Fruit fly (Drosophila melanogaster) whole organism, embryonic: ENCODE data around the gene Syt12.

Source experiments
- Abd-B ChIP-seq: fragments of 200-800 bp; sonication (Bioruptor generic); optimal IDR thresholded peaks from 2 replicates; lab custom pipeline; 2018; ENCODE audit warnings: missing biosample characterization, mild to moderate bottlenecking, missing genetic modification characterization, moderate library complexity
- Adf1 ChIP-seq: fragments of 200-800 bp; sonication (Bioruptor generic); IDR thresholded peaks from 2 replicates; pipeline ENCODE4 v1.3.6; 2022; ENCODE audit warnings: missing biosample characterization, missing genetic modification characterization
- CG1024 ChIP-seq: fragments of 200-800 bp; sonication (Bioruptor generic); IDR thresholded peaks from 2 replicates; pipeline ENCODE4 v1.3.6; 2022; ENCODE audit warnings: missing biosample characterization, missing genetic modification characterization
- CG10274 ChIP-seq: fragments of 200-800 bp; sonication (Bioruptor generic); optimal IDR thresholded peaks from 3 replicates; lab custom pipeline; 2017; ENCODE audit warnings: missing biosample characterization, mild to moderate bottlenecking, missing genetic modification characterization
- CG10431 ChIP-seq: fragments of 200-800 bp; sonication (Bioruptor generic); optimal IDR thresholded peaks from 3 replicates; lab custom pipeline; 2018; ENCODE audit warnings: missing biosample characterization, mild to moderate bottlenecking, missing genetic modification characterization
- CG10959 ChIP-seq: fragments of 200-800 bp; sonication (Bioruptor generic); IDR thresholded peaks from 2 replicates; pipeline ENCODE4 v1.3.6; 2022; ENCODE audit warnings: missing biosample characterization, missing genetic modification characterization
- CG12071 ChIP-seq: fragments of 200-800 bp; sonication (Bioruptor generic); optimal IDR thresholded peaks from 3 replicates; lab custom pipeline; 2018; ENCODE audit warnings: missing biosample characterization, mild to moderate bottlenecking, missing genetic modification characterization
- CG12744 ChIP-seq: fragments of 200-800 bp; sonication (Bioruptor generic); optimal IDR thresholded peaks from 2 replicates; lab custom pipeline; 2016; ENCODE audit warnings: missing biosample characterization, missing genetic modification characterization
- CG13123 ChIP-seq: fragments of 200-800 bp; sonication (Bioruptor generic); optimal IDR thresholded peaks from 2 replicates; lab custom pipeline; 2016; ENCODE audit warnings: missing biosample characterization, missing genetic modification characterization
- CG14710 ChIP-seq: fragments of 200-800 bp; sonication (Bioruptor generic); optimal IDR thresholded peaks from 3 replicates; lab custom pipeline; 2019; ENCODE audit warnings: missing biosample characterization, mild to moderate bottlenecking, missing genetic modification characterization, moderate library complexity
- CG2678 ChIP-seq: fragments of 200-800 bp; sonication (Bioruptor generic); optimal IDR thresholded peaks from 3 replicates; lab custom pipeline; 2019; ENCODE audit warnings: missing biosample characterization, mild to moderate bottlenecking, missing genetic modification characterization, moderate library complexity
- CG32532 ChIP-seq: fragments of 200-800 bp; sonication (Bioruptor generic); IDR thresholded peaks from 2 replicates; pipeline ENCODE4 v1.3.6; 2022; ENCODE audit warnings: missing biosample characterization, missing genetic modification characterization
- CG4404 ChIP-seq: fragments of 200-800 bp; sonication (Bioruptor generic); IDR thresholded peaks from 2 replicates; pipeline ENCODE4 v1.3.6; 2022; ENCODE audit warnings: missing biosample characterization, missing genetic modification characterization
- CG6272 ChIP-seq: fragments of 200-800 bp; sonication (Bioruptor generic); IDR thresholded peaks from 2 replicates; pipeline ENCODE4 v1.3.6; 2022; ENCODE audit warnings: missing biosample characterization, missing genetic modification characterization
- CG6683 ChIP-seq: fragments of 200-800 bp; sonication (Bioruptor generic); optimal IDR thresholded peaks from 2 replicates; lab custom pipeline; 2017; ENCODE audit warnings: missing biosample characterization, mild to moderate bottlenecking, missing genetic modification characterization, missing genetic modification reagents
- CG7987 ChIP-seq: fragments of 200-800 bp; sonication (Bioruptor generic); optimal IDR thresholded peaks from 2 replicates; lab custom pipeline; 2018; ENCODE audit warnings: missing biosample characterization, mild to moderate bottlenecking, missing genetic modification characterization, moderate library complexity
- CG8290 ChIP-seq, 3 experiments: fragments of 200-800 bp; sonication (Bioruptor generic); optimal IDR thresholded peaks; 2 replicates each; lab custom pipeline; 2016 to 2019; ENCODE audit warnings: missing biosample characterization in 3 of 3, missing genetic modification characterization in 3 of 3, mild to moderate bottlenecking in 2 of 3, moderate library complexity in 1 of 3
- CG8478 ChIP-seq: fragments of >200 bp; optimal IDR thresholded peaks from 2 replicates; lab custom pipeline; 2018
- CG8944 ChIP-seq: fragments of 200-800 bp; sonication (Bioruptor generic); optimal IDR thresholded peaks from 3 replicates; lab custom pipeline; 2016; ENCODE audit warnings: missing biosample characterization, missing genetic modification characterization
- CkIIα-i1 ChIP-seq: fragments of 200-800 bp; sonication (Bioruptor generic); IDR thresholded peaks from 2 replicates; pipeline ENCODE4 v1.3.6; 2022; ENCODE audit warnings: missing biosample characterization, missing genetic modification characterization
- D19A ChIP-seq: fragments of 200-800 bp; optimal IDR thresholded peaks from 3 replicates; lab custom pipeline; 2019; ENCODE audit warnings: missing biosample characterization, mild to moderate bottlenecking, missing genetic modification characterization, moderate library complexity
- D19B ChIP-seq: fragments of 200-800 bp; sonication (Bioruptor generic); optimal IDR thresholded peaks from 2 replicates; lab custom pipeline; 2017; ENCODE audit warnings: missing biosample characterization, mild to moderate bottlenecking, missing genetic modification characterization
- Dbx ChIP-seq: fragments of 200-800 bp; sonication (Bioruptor generic); IDR thresholded peaks from 3 replicates; pipeline ENCODE4 v1.3.6; 2022; ENCODE audit warnings: missing biosample characterization, missing genetic modification characterization
- Doc3 ChIP-seq: fragments of 200-800 bp; sonication (Bioruptor generic); IDR thresholded peaks from 3 replicates; pipeline ENCODE4 v1.3.6; 2022; ENCODE audit warnings: missing biosample characterization, missing genetic modification characterization; ENCODE audit not compliant: partially characterized antibody
- Dref ChIP-seq: fragments of 200-800 bp; sonication (Bioruptor generic); IDR thresholded peaks from 2 replicates; pipeline ENCODE4 v1.3.6; 2022; ENCODE audit warnings: missing biosample characterization, missing genetic modification characterization
- H2.0 ChIP-seq: fragments of 200-800 bp; sonication (Bioruptor generic); IDR thresholded peaks from 2 replicates; pipeline ENCODE4 v1.3.6; 2022; ENCODE audit warnings: missing biosample characterization, missing genetic modification characterization
- Lim3 ChIP-seq: fragments of 200-800 bp; sonication (Bioruptor generic); IDR thresholded peaks from 2 replicates; pipeline ENCODE4 v1.3.6; 2022; ENCODE audit warnings: missing biosample characterization, missing genetic modification characterization
- Nf-YB ChIP-seq: fragments of 200-800 bp; sonication (Bioruptor generic); optimal IDR thresholded peaks from 3 replicates; lab custom pipeline; 2019; ENCODE audit warnings: missing biosample characterization, mild to moderate bottlenecking, missing genetic modification characterization, moderate library complexity
- Oaz ChIP-seq: fragments of 200-800 bp; sonication (Bioruptor generic); IDR thresholded peaks from 2 replicates; pipeline ENCODE4 v1.3.6; 2022; ENCODE audit warnings: missing biosample characterization, missing genetic modification characterization
- Ravus ChIP-seq: fragments of 200-800 bp; sonication (Bioruptor generic); IDR thresholded peaks from 2 replicates; pipeline ENCODE4 v1.3.6; 2022; ENCODE audit warnings: missing biosample characterization, missing genetic modification characterization
- Trl ChIP-seq, 3 experiments: fragments of >200 bp in 2 of 3; fragments of 200-800 bp in 1 of 3; sonication (Bioruptor generic) in 1 of 3; optimal IDR thresholded peaks; 2 replicates in 1 of 3; 3 replicates in 2 of 3; lab custom pipeline; 2016 to 2017; ENCODE audit warnings: missing biosample characterization in 1 of 3, missing genetic modification characterization in 1 of 3
- amos ChIP-seq: fragments of 200-800 bp; sonication (Bioruptor generic); IDR thresholded peaks from 2 replicates; pipeline ENCODE4 v1.3.6; 2022; ENCODE audit warnings: missing biosample characterization, missing genetic modification characterization; ENCODE audit not compliant: partially characterized antibody
- btn ChIP-seq: fragments of 200-800 bp; sonication (Bioruptor generic); optimal IDR thresholded peaks from 2 replicates; lab custom pipeline; 2016; ENCODE audit warnings: missing biosample characterization, missing genetic modification characterization
- cad ChIP-seq: fragments of >200 bp; optimal IDR thresholded peaks from 2 replicates; lab custom pipeline; 2017; ENCODE audit warnings: missing biosample characterization, missing genetic modification characterization
- chif ChIP-seq, 2 experiments: fragments of 200-800 bp; sonication (Bioruptor generic); optimal IDR thresholded peaks; 3 replicates each; lab custom pipeline; 2016; ENCODE audit warnings: missing biosample characterization in 2 of 2, missing genetic modification characterization in 2 of 2
- esg ChIP-seq: fragments of 200-800 bp; sonication (Bioruptor generic); conservative IDR thresholded peaks from 2 replicates; pipeline ENCODE4 v1.3.6; 2022; ENCODE audit warnings: missing biosample characterization, missing genetic modification characterization
- eve ChIP-seq, 2 experiments: fragments of >200 bp; optimal IDR thresholded peaks; 2 replicates each; lab custom pipeline; 2017; ENCODE audit warnings: missing biosample characterization in 2 of 2, missing genetic modification characterization in 2 of 2
- fu2 ChIP-seq: fragments of 200-800 bp; sonication (Bioruptor generic); optimal IDR thresholded peaks from 2 replicates; lab custom pipeline; 2016; ENCODE audit warnings: missing biosample characterization, missing genetic modification characterization
- gt ChIP-seq: fragments of 200-800 bp; sonication (Bioruptor generic); IDR thresholded peaks from 2 replicates; pipeline ENCODE4 v1.3.6; 2022; ENCODE audit warnings: missing biosample characterization, missing genetic modification characterization
- ind ChIP-seq: fragments of 200-800 bp; sonication (Bioruptor generic); optimal IDR thresholded peaks from 3 replicates; lab custom pipeline; 2016; ENCODE audit warnings: missing biosample characterization, missing genetic modification characterization
- odd ChIP-seq: fragments of 200-800 bp; sonication (Bioruptor generic); optimal IDR thresholded peaks from 2 replicates; lab custom pipeline; 2017; ENCODE audit warnings: missing biosample characterization, mild to moderate bottlenecking, missing genetic modification characterization
- p53 ChIP-seq: fragments of 200-800 bp; sonication (Bioruptor generic); optimal IDR thresholded peaks from 2 replicates; lab custom pipeline; 2016; ENCODE audit warnings: missing biosample characterization, missing genetic modification characterization
- pfk ChIP-seq: fragments of 200-800 bp; sonication (Bioruptor generic); optimal IDR thresholded peaks from 2 replicates; lab custom pipeline; 2018; ENCODE audit warnings: missing biosample characterization, mild to moderate bottlenecking, missing genetic modification characterization, moderate library complexity
- pita ChIP-seq: fragments of 200-800 bp; sonication (Bioruptor generic); optimal IDR thresholded peaks from 2 replicates; lab custom pipeline; 2017; ENCODE audit warnings: missing biosample characterization, mild to moderate bottlenecking, missing genetic modification characterization
- sqz ChIP-seq: fragments of 200-800 bp; sonication (Bioruptor generic); optimal IDR thresholded peaks from 3 replicates; lab custom pipeline; 2018; ENCODE audit warnings: missing biosample characterization, mild to moderate bottlenecking, missing genetic modification characterization
- stwl ChIP-seq: fragments of 200-800 bp; sonication (Bioruptor generic); optimal IDR thresholded peaks from 3 replicates; lab custom pipeline; 2018; ENCODE audit warnings: missing biosample characterization, mild to moderate bottlenecking, missing genetic modification characterization, moderate library complexity
- tin ChIP-seq: fragments of 200-800 bp; sonication (Bioruptor generic); optimal IDR thresholded peaks from 3 replicates; lab custom pipeline; 2016; ENCODE audit warnings: missing biosample characterization, missing genetic modification characterization
- wek ChIP-seq: fragments of 200-800 bp; sonication (Bioruptor generic); optimal IDR thresholded peaks from 3 replicates; lab custom pipeline; 2018; ENCODE audit warnings: missing biosample characterization, mild to moderate bottlenecking, missing genetic modification characterization, moderate library complexity
- zen ChIP-seq: fragments of 200-800 bp; sonication (Bioruptor generic); optimal IDR thresholded peaks from 3 replicates; lab custom pipeline; 2018; ENCODE audit warnings: missing biosample characterization, mild to moderate bottlenecking, missing genetic modification characterization, moderate library complexity

Syt12 gene

DNA sequence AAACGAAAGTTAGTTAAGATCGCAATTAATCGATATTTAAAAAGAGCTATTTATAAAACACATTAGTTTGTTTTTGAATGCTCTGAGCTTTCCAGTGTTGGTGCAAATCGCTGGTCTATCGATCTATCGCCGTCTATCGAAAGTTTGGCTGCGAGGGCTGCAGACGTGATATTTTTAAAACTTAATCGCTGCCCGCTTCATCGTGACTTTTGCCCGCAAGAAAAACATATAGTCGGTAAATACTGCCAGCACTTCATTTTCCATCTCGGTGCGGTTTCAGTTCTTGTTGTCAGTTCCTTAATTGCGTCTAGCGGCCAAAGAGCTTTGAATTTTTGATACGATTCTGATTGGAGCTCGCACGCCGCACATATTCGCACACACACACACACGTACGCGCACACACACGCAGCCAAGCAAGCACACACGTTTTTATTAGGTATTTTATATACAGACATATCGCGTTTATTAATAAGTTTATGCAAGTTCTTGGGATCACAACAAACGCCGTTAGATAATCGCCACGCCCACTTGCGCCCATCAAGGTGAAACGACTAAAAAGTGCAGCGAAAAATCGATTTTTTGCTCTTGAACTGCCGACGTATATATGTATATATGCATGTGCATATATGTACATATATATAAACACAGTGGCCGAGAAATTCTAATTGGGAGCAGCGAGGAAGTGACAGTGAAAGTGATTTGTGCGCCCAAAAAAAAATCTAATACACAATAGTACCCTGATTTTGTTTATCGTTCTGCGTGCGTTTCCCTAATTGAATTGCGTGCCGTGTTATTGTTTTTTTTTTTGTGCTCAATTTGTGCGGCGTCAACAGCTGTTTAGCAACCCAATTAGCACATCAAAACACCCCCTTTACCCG lies 12.0 kb downstream of the Syt12 start (continued):
- TF ChIP-seq CkIIα-i1 (GFP tag; lab: Robert Waterston, UW) (no peak), Lim3 (GFP tag; lab: Robert Waterston, UW) (no peak), zen (tag; lab: Kevin White, UChicago) (no peak), Doc3 (peak; percentile 54; the same call in 2 of the 3 replicates), fu2 (no peak), CG6272 (GFP tag; lab: Robert Waterston, UW) (no peak), CG8478 (lab: Kevin White, UChicago) (no peak), Abd-B (GFP tag; lab: Kevin White, UChicago) (peak; percentile 37), cad (GFP tag; lab: Kevin White, UChicago) (no peak), CG4404 (GFP tag; lab: Robert Waterston, UW) (no peak), Trl (optimal IDR thresholded peaks at IDR 0.05; lab: Kevin White, UChicago) (no peak), Trl (GFP tag; optimal IDR thresholded peaks at IDR 0.05; lab: Kevin White, UChicago) (no peak), CG8290 (GFP tag; optimal IDR thresholded peaks at IDR 0.05; lab: Kevin White, UChicago) (no peak), CG8290 (tag; optimal IDR thresholded peaks at IDR 0.05; lab: Kevin White, UChicago) (peak in 1 of 2 experiments; percentile 50), tin (GFP tag; lab: Kevin White, UChicago) (peak; percentile 18), Ravus (GFP tag; lab: Robert Waterston, UW) (no peak), CG10431 (no peak), Dbx (GFP tag; lab: Robert Waterston, UW) (no peak), CG12071 (GFP tag; lab: Kevin White, UChicago) (no peak), CG32532 (peak; percentile 27; the same call in 1 of the 2 replicates), ind (GFP tag; lab: Kevin White, UChicago) (no peak), CG10959 (GFP tag; lab: Robert Waterston, UW) (no peak), CG10274 (GFP tag; lab: Kevin White, UChicago) (no peak), CG6683 (GFP tag; lab: Kevin White, UChicago) (no peak), odd (GFP tag; lab: Kevin White, UChicago) (no peak), p53 (GFP tag; lab: Kevin White, UChicago) (no peak), gt (no peak), wek (no peak), chif (GFP tag; optimal IDR thresholded peaks at IDR 0.05; lab: Kevin White, UChicago) (no peak), D19B (GFP tag; lab: Kevin White, UChicago) (no peak), sqz (peak; percentile 56), btn (GFP tag; lab: Kevin White, UChicago) (no peak), eve (GFP tag; optimal IDR thresholded peaks at IDR 0.05; lab: Kevin White, UChicago) (peak in 1 of 2 experiments; percentile 76), CG1024 (no peak), CG8944 (GFP tag; lab: Kevin White, UChicago) (no peak), Nf-YB (GFP tag; lab: Kevin White, UChicago) (peak; percentile 49), Adf1 (GFP tag; lab: Robert Waterston, UW) (peak; percentile 19; the same call in 1 of the 2 replicates), stwl (tag; lab: Kevin White, UChicago) (peak; percentile 42), esg (GFP tag; lab: Robert Waterston, UW) (no peak), CG12744 (GFP tag; lab: Kevin White, UChicago) (no peak), CG2678 (tag; lab: Kevin White, UChicago) (no peak), pita (GFP tag; lab: Kevin White, UChicago) (no peak), pfk (GFP tag; lab: Kevin White, UChicago) (no peak), CG13123 (GFP tag; lab: Kevin White, UChicago) (no peak), H2.0 (GFP tag; lab: Robert Waterston, UW) (no peak), CG14710 (tag; lab: Kevin White, UChicago) (no peak), Oaz (no peak), D19A (tag; lab: Kevin White, UChicago) (no peak), Dref (GFP tag; lab: Robert Waterston, UW) (peak; percentile 82), CG7987 (GFP tag; lab: Kevin White, UChicago) (no peak), amos (GFP tag; lab: Robert Waterston, UW) (peak; percentile 66; the same call in 1 of the 2 replicates)
